Fruit fly (Drosophila melanogaster): ENCODE results near the gene CG14401.
A peak's percentile ranks its signal among the peaks of the same experiment; 100 is the strongest.

CG14401 gene

dm6 chr2L:20878463-20878862 lies 8.8 kb downstream of the CG14401 start:
- TF ChIP-seq EcR (GFP tag; optimal IDR thresholded peaks at IDR 0.05) (peak; percentile 34), CG13204 (GFP tag; optimal IDR thresholded peaks at IDR 0.05) (no peak)

- TF ChIP-seq Pif1B (GFP tag; optimal IDR thresholded peaks at IDR 0.05), result no peak
These were observed 10.0 kb downstream of the CG14401 start for dm6 chr2L:20879567-20880141.

DNA sequence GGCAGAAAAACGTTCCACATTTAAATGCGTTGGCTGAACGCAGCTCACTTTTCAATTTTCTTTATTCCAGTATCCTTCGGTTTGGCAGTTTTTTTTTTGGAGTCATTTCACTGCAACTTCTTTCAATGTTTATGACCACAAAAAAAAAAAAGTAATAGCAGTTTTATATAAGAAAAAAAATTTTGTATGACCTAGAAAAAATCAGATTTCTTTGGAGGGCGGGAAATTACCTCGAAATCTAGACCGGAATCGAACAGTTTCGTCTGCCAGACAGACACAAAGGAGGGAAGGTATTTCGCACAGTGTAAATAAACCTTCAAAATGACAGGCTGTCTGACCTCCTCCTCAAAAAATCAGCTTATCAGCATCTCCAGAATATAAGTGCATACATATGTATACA lies 10.8 kb downstream of the CG14401 start:
- peak; percentile 38 for TF ChIP-seq Snoo (tag; optimal IDR thresholded peaks at IDR 0.05)
- TF ChIP-seq rn (GFP tag; IDR thresholded peaks at IDR 0.05), result no peak
- no peak for TF ChIP-seq CG8159 (tag; optimal IDR thresholded peaks at IDR 0.05)

DNA sequence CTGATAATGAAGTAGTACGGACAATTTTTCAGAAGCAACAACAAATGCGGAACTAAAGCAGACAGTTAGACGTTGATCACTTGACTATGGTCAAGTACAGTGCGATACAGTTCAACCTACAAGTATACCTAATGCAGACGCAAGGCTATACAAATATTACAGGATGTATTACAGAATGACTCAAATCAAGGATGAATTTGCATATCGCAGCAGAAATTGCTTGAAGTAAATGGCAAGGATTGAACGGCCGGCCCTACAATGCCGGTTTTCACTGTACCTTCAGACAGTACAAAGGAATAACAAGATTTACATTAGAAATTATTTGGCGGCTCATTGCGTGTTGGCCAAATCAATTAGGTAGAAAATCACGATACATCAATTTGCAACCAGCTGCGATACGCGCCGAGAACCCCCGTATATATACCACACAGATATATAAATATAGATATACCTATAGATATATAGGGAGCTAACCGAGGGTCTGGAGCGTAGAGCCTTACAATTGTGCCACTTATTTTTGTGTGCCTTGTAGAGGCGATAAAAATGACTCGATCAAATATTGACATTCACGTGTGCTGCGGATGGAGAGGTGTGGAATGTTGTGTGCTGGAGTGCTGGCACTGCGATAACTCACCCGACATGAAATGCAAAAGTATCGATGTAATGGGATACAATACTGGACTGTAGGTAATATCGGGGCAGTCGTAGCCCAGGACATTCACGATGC lies 11.9 kb downstream of the CG14401 start:
- TF ChIP-seq Pif1B (GFP tag; optimal IDR thresholded peaks at IDR 0.05) (peak; percentile 29), gl (tag; optimal IDR thresholded peaks at IDR 0.05) (peak; percentile 51), D1 (tag; optimal IDR thresholded peaks at IDR 0.05) (no peak), CG14655 (GFP tag; optimal IDR thresholded peaks at IDR 0.05) (peak; percentile 1)

- TF ChIP-seq CG13204 (GFP tag; optimal IDR thresholded peaks at IDR 0.05) (no peak), Pif1B (GFP tag; optimal IDR thresholded peaks at IDR 0.05) (no peak), Pif1A (GFP tag; optimal IDR thresholded peaks at IDR 0.05) (no peak), gl (tag; optimal IDR thresholded peaks at IDR 0.05) (no peak), CG8159 (tag; optimal IDR thresholded peaks at IDR 0.05) (no peak), D1 (tag; optimal IDR thresholded peaks at IDR 0.05) (no peak), rn (GFP tag; IDR thresholded peaks at IDR 0.05) (no peak), CG17806 (tag; optimal IDR thresholded peaks at IDR 0.05) (no peak), EcR (GFP tag; optimal IDR thresholded peaks at IDR 0.05) (no peak), CG10348 (GFP tag; IDR thresholded peaks at IDR 0.05) (no peak), Ets98B (GFP tag; IDR thresholded peaks at IDR 0.05) (no peak), CG14655 (GFP tag; optimal IDR thresholded peaks at IDR 0.05) (no peak), fd96Ca (GFP tag; IDR thresholded peaks at IDR 0.05) (no peak), CG9948 (tag; optimal IDR thresholded peaks at IDR 0.05) (no peak), CG12605 (GFP tag; IDR thresholded peaks at IDR 0.05) (no peak), CG34367 (tag; optimal IDR thresholded peaks at IDR 0.05) (no peak), CG4496 (GFP tag; IDR thresholded peaks at IDR 0.05) (no peak), CG15710 (tag; optimal IDR thresholded peaks at IDR 0.05) (no peak)
These were observed 13.4 kb downstream of the CG14401 start for dm6 chr2L:20883097-20883496.

dm6 chr2L:20883624-20884220 lies 14.1 kb downstream of the CG14401 start:
- TF ChIP-seq CG17806 (tag; optimal IDR thresholded peaks at IDR 0.05) (no peak), fd96Ca (GFP tag; IDR thresholded peaks at IDR 0.05) (0 out of 3 replicates have a peak, but pooled peaks have one; percentile 18)

dm6 chr2L:20885889-20886507 lies 16.3 kb downstream of the CG14401 start:
- TF ChIP-seq D1 (tag; optimal IDR thresholded peaks at IDR 0.05), result no peak
- TF ChIP-seq CG17806 (tag; optimal IDR thresholded peaks at IDR 0.05), result no peak
- TF ChIP-seq CG8159 (tag; optimal IDR thresholded peaks at IDR 0.05), result no peak
- peak; percentile 6; the same call in 1 of the 3 replicates for TF ChIP-seq fd96Ca (GFP tag; IDR thresholded peaks at IDR 0.05)
- TF ChIP-seq Ets98B (GFP tag; IDR thresholded peaks at IDR 0.05), result no peak
- TF ChIP-seq CG34367 (tag; optimal IDR thresholded peaks at IDR 0.05), result no peak
- no peak for TF ChIP-seq CG10348 (GFP tag; IDR thresholded peaks at IDR 0.05)
- no peak for TF ChIP-seq rn (GFP tag; IDR thresholded peaks at IDR 0.05)

DNA sequence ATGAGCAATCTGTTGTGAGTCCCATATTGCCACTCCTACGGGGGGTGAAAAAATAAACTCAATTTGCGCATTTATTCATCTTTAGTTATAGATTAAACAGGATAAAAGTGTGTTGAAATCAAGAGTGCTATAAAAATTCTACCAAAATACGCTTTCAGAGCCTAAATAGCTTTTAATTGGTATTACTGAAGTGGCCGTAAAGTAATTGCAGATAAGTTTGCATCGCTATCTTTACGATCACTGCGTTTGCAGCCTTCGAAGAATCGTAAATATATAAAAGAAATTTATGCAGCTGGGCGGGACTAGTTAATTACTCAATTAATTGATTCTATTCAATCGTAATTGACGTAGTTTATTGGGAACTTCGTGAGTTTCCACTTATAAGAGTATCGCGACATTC lies 17.6 kb downstream of the CG14401 start:
- TF ChIP-seq CG10348 (GFP tag; IDR thresholded peaks at IDR 0.05) (no peak), rn (GFP tag; IDR thresholded peaks at IDR 0.05) (no peak)

All from whole organism, pupa.